Fruit fly (Drosophila melanogaster) whole organism, wandering third instar larva: ENCODE data around the gene dos.

Source experiments
- Myc ChIP-seq: fragments of >200 bp; optimal IDR thresholded peaks from 2 replicates; lab custom pipeline; 2017
- OdsH ChIP-seq: fragments of 200-800 bp; sonication (Bioruptor generic); optimal IDR thresholded peaks from 2 replicates; lab custom pipeline; 2016; ENCODE audit warnings: missing biosample characterization, mild to moderate bottlenecking, missing genetic modification characterization
- dsf ChIP-seq: sonication (Bioruptor generic); optimal IDR thresholded peaks from 2 replicates; lab custom pipeline; 2016; ENCODE audit warnings: missing biosample characterization, missing genetic modification characterization, borderline replicate concordance
- fru ChIP-seq: fragments of 200-800 bp; sonication (Bioruptor generic); optimal IDR thresholded peaks from 3 replicates; lab custom pipeline; 2016; ENCODE audit warnings: missing biosample characterization, mild to moderate bottlenecking, missing genetic modification characterization
- lola ChIP-seq: fragments of >200 bp; optimal IDR thresholded peaks from 2 replicates; lab custom pipeline; 2017; ENCODE audit warnings: missing biosample characterization, missing genetic modification characterization
- sv ChIP-seq: fragments of 200-800 bp; sonication (Bioruptor generic); optimal IDR thresholded peaks from 3 replicates; lab custom pipeline; 2016; ENCODE audit warnings: missing biosample characterization, missing genetic modification characterization
- woc ChIP-seq: sonication (Bioruptor generic); optimal IDR thresholded peaks from 2 replicates; lab custom pipeline; 2016; ENCODE audit warnings: missing biosample characterization, mild to moderate bottlenecking, missing genetic modification characterization

DNA sequence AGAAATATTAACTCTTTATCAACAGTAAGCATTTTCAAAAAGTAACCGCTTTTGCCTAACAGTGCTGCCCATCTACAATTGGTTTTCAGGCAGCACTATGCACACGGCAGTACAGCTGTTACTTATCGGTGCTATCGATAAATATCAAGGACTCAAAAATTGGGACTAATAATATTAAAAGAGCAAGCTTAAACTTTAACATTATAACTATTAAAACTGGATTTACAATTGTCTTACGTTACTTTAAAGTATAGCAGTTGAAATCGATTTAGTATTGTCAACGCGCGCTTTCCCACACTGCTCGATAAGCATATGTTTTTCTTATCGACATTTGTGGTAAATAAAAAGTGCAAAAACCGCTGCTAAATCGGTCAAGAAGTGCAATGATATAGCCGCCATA lies 42.2 kb downstream of the dos start, which contains the start of the genes CG42245 and MEP-1:
- TF ChIP-seq sv (GFP tag; lab: Kevin White, UChicago) (peak; percentile 28), Myc (lab: Kevin White, UChicago) (no peak), OdsH (GFP tag; lab: Kevin White, UChicago) (peak; percentile 38), fru (GFP tag; lab: Kevin White, UChicago) (peak; percentile 66), dsf (GFP tag; lab: Kevin White, UChicago) (peak; percentile 71), woc (GFP tag; lab: Kevin White, UChicago) (no peak), lola (GFP tag; lab: Kevin White, UChicago) (no peak)
